Fruit fly (Drosophila melanogaster): ENCODE measurements around the gene Sod1.

Gene Sod1

dm6 chr3L:11062441-11062840, 51.1 kb downstream of the Sod1 start, which contains the start of gene CG32069:
Gene CG32069, minus strand, starts transcription at chr3L:11062614.
- TF ChIP-seq YL-1 (GFP tag; optimal IDR thresholded peaks at IDR 0.05), result peak; percentile 11
- no peak for TF ChIP-seq Hr78 (GFP tag; optimal IDR thresholded peaks at IDR 0.05)
- TF ChIP-seq CG42726 (GFP tag; IDR thresholded peaks at IDR 0.05; ENCODE audit: partially characterized antibody), result no peak
- TF ChIP-seq CG7786 (GFP tag; optimal IDR thresholded peaks at IDR 0.05), result no peak
- TF ChIP-seq CG15514 (GFP tag; optimal IDR thresholded peaks at IDR 0.05), result peak; percentile 36
- TF ChIP-seq row (GFP tag; IDR thresholded peaks at IDR 0.05), result peak; percentile 39; the same call in 1 of the 3 replicates
- TF ChIP-seq Dp (GFP tag; optimal IDR thresholded peaks at IDR 0.05), result peak; percentile 84
- peak in 1 of 2 experiments; percentile 86 for TF ChIP-seq crp (GFP tag; optimal IDR thresholded peaks at IDR 0.05)
- peak; percentile 5 for TF ChIP-seq CG4617 (GFP tag; optimal IDR thresholded peaks at IDR 0.05; ENCODE audit: borderline replicate concordance)
- peak; percentile 7 for TF ChIP-seq stwl (tag; optimal IDR thresholded peaks at IDR 0.05)
- peak in 1 of 2 experiments; percentile 75 for TF ChIP-seq Pdp1 (GFP tag; optimal IDR thresholded peaks at IDR 0.05)
- TF ChIP-seq MESR4 (GFP tag; optimal IDR thresholded peaks at IDR 0.05), result peak; percentile 54
- TF ChIP-seq Xbp1 (GFP tag; optimal IDR thresholded peaks at IDR 0.05), result peak; percentile 16
- 0 out of 2 replicates have a peak, but pooled peaks have one; percentile 20 for TF ChIP-seq hbn (GFP tag; IDR thresholded peaks at IDR 0.05; ENCODE audit: partially characterized antibody)
- peak; percentile 81 for TF ChIP-seq Sry-β (GFP tag; optimal IDR thresholded peaks at IDR 0.05)
- TF ChIP-seq B-H1 (GFP tag; IDR thresholded peaks at IDR 0.05), result no peak
- TF ChIP-seq MBD-R2 (GFP tag; IDR thresholded peaks at IDR 0.05), result peak; percentile 73
- peak; percentile 53 for TF ChIP-seq pzg (GFP tag; optimal IDR thresholded peaks at IDR 0.05)
- no peak for TF ChIP-seq dmrt99B (tag; optimal IDR thresholded peaks at IDR 0.05)
- peak; percentile 88 for TF ChIP-seq E2f2 (GFP tag; IDR thresholded peaks at IDR 0.05)
- peak; percentile 0 for TF ChIP-seq HmgZ (tag; optimal IDR thresholded peaks at IDR 0.05)

Measured in whole organism, embryonic.